Fruit fly (Drosophila melanogaster) whole organism, embryonic: ENCODE measurements around the gene nSMase.
A peak's percentile ranks its signal among the peaks of the same experiment; 100 is the strongest.

Experiments used
- B-H1 ChIP-seq: fragments of 200-800 bp; sonication (Bioruptor generic); IDR thresholded peaks from 3 replicates; pipeline ENCODE4 v1.3.6; 2022; ENCODE audit warnings: missing biosample characterization, missing genetic modification characterization
- Blimp-1 ChIP-seq: fragments of 200-800 bp; sonication (Bioruptor generic); optimal IDR thresholded peaks from 3 replicates; lab custom pipeline; 2018; ENCODE audit warnings: missing biosample characterization, missing genetic modification characterization, mild to moderate bottlenecking, moderate library complexity, missing genetic modification reagents
- CG10267 ChIP-seq: fragments of 200-800 bp; sonication (Bioruptor generic); optimal IDR thresholded peaks from 2 replicates; lab custom pipeline; 2018; ENCODE audit warnings: missing biosample characterization, mild to moderate bottlenecking, missing genetic modification characterization, moderate library complexity
- CG10366 ChIP-seq: fragments of 200-800 bp; sonication (Bioruptor generic); IDR thresholded peaks from 2 replicates; pipeline ENCODE4 v1.3.6; 2022; ENCODE audit warnings: missing biosample characterization, missing genetic modification characterization
- CG11085 ChIP-seq: fragments of 200-800 bp; sonication (Bioruptor generic); IDR thresholded peaks from 2 replicates; pipeline ENCODE4 v1.3.6; 2022; ENCODE audit warnings: missing biosample characterization, missing genetic modification characterization
- CG11093 ChIP-seq: fragments of 200-800 bp; sonication (Bioruptor generic); IDR thresholded peaks from 3 replicates; pipeline ENCODE4 v1.3.6; 2022; ENCODE audit warnings: missing biosample characterization, missing genetic modification characterization
- CG12942 ChIP-seq: fragments of 200-800 bp; sonication (Bioruptor generic); optimal IDR thresholded peaks from 3 replicates; lab custom pipeline; 2016; ENCODE audit warnings: missing biosample characterization, missing genetic modification characterization
- CG13123 ChIP-seq: fragments of 200-800 bp; sonication (Bioruptor generic); optimal IDR thresholded peaks from 2 replicates; lab custom pipeline; 2016; ENCODE audit warnings: missing biosample characterization, missing genetic modification characterization
- CG13287 ChIP-seq: fragments of 200-800 bp; sonication (Bioruptor generic); IDR thresholded peaks from 2 replicates; pipeline ENCODE4 v1.3.6; 2022; ENCODE audit warnings: missing biosample characterization, missing genetic modification characterization; ENCODE audit not compliant: partially characterized antibody
- CG1647 ChIP-seq: fragments of 200-800 bp; sonication (Bioruptor generic); optimal IDR thresholded peaks from 3 replicates; lab custom pipeline; 2016; ENCODE audit warnings: missing biosample characterization, missing genetic modification characterization
- CG17328 ChIP-seq: fragments of 200-800 bp; sonication (Bioruptor generic); IDR thresholded peaks from 2 replicates; pipeline ENCODE4 v1.3.6; 2022; ENCODE audit warnings: missing biosample characterization, missing genetic modification characterization
- CG1832 ChIP-seq: fragments of 200-800 bp; sonication (Bioruptor generic); optimal IDR thresholded peaks from 2 replicates; lab custom pipeline; 2017; ENCODE audit warnings: missing biosample characterization, mild to moderate bottlenecking, missing genetic modification characterization, inconsistent platforms
- CG18476 ChIP-seq: fragments of 200-800 bp; sonication (Bioruptor generic); optimal IDR thresholded peaks from 2 replicates; lab custom pipeline; 2016; ENCODE audit warnings: missing biosample characterization, mild to moderate bottlenecking, missing genetic modification characterization
- CG2116 ChIP-seq: fragments of 200-800 bp; sonication (Bioruptor generic); optimal IDR thresholded peaks from 3 replicates; lab custom pipeline; 2018; ENCODE audit warnings: missing biosample characterization, mild to moderate bottlenecking, missing genetic modification characterization
- CG2712 ChIP-seq: fragments of 200-800 bp; optimal IDR thresholded peaks from 3 replicates; lab custom pipeline; 2019; ENCODE audit warnings: missing biosample characterization, mild to moderate bottlenecking, missing genetic modification characterization, moderate library complexity
- CG30020 ChIP-seq: fragments of 200-800 bp; optimal IDR thresholded peaks from 2 replicates; lab custom pipeline; 2019; ENCODE audit warnings: missing biosample characterization, mild to moderate bottlenecking, missing genetic modification characterization, moderate library complexity
- CG34422 ChIP-seq: fragments of 200-800 bp; sonication (Bioruptor generic); IDR thresholded peaks from 3 replicates; pipeline ENCODE4 v1.3.6; 2022; ENCODE audit warnings: missing biosample characterization, missing genetic modification characterization
- CG42726 ChIP-seq: fragments of 200-800 bp; sonication (Bioruptor generic); IDR thresholded peaks from 2 replicates; pipeline ENCODE4 v1.3.6; 2022; ENCODE audit warnings: missing biosample characterization, missing genetic modification characterization; ENCODE audit not compliant: partially characterized antibody
- CG4282 ChIP-seq: fragments of 200-800 bp; sonication (Bioruptor generic); optimal IDR thresholded peaks from 2 replicates; lab custom pipeline; 2016; ENCODE audit warnings: missing biosample characterization, missing genetic modification characterization
- CG4328 ChIP-seq: fragments of 200-800 bp; sonication (Bioruptor generic); optimal IDR thresholded peaks from 3 replicates; lab custom pipeline; 2017; ENCODE audit warnings: missing biosample characterization, missing genetic modification reagents, missing genetic modification characterization
- CG5953 ChIP-seq: fragments of 200-800 bp; sonication (Bioruptor generic); IDR thresholded peaks from 2 replicates; pipeline ENCODE4 v1.3.6; 2022; ENCODE audit warnings: missing biosample characterization, missing genetic modification characterization
- CG6791 ChIP-seq: fragments of 200-800 bp; sonication (Bioruptor generic); IDR thresholded peaks from 3 replicates; pipeline ENCODE4 v1.3.6; 2022; ENCODE audit warnings: missing biosample characterization, missing genetic modification characterization; ENCODE audit not compliant: partially characterized antibody
- CG6854 ChIP-seq: fragments of 200-800 bp; sonication (Bioruptor generic); optimal IDR thresholded peaks from 3 replicates; lab custom pipeline; 2017; ENCODE audit warnings: missing biosample characterization, mild to moderate bottlenecking, missing genetic modification characterization
- Camta ChIP-seq: fragments of 200-800 bp; sonication (Bioruptor generic); optimal IDR thresholded peaks from 2 replicates; lab custom pipeline; 2016; ENCODE audit warnings: missing biosample characterization, missing genetic modification characterization
- Dek ChIP-seq: fragments of 200-800 bp; sonication (Bioruptor generic); optimal IDR thresholded peaks from 3 replicates; lab custom pipeline; 2019; ENCODE audit warnings: missing biosample characterization, mild to moderate bottlenecking, missing genetic modification characterization, moderate library complexity
- Dfd ChIP-seq, 2 experiments: fragments of >200 bp; optimal IDR thresholded peaks; 2 replicates each; lab custom pipeline; 2017; ENCODE audit warnings: missing biosample characterization in 2 of 2, missing genetic modification characterization in 2 of 2
- Fer2 ChIP-seq: fragments of 200-800 bp; sonication (Bioruptor generic); optimal IDR thresholded peaks from 2 replicates; lab custom pipeline; 2018; ENCODE audit warnings: missing biosample characterization, mild to moderate bottlenecking, missing genetic modification characterization, moderate library complexity
- Fer3 ChIP-seq: fragments of 200-800 bp; sonication (Bioruptor generic); optimal IDR thresholded peaks from 2 replicates; lab custom pipeline; 2018; ENCODE audit warnings: missing biosample characterization, mild to moderate bottlenecking, missing genetic modification characterization, moderate library complexity
- Hmx ChIP-seq: fragments of 200-800 bp; sonication (Bioruptor generic); optimal IDR thresholded peaks from 2 replicates; lab custom pipeline; 2016; ENCODE audit warnings: missing biosample characterization, missing genetic modification characterization
- Jarid2 ChIP-seq: fragments of 200-800 bp; sonication (Bioruptor generic); optimal IDR thresholded peaks from 3 replicates; lab custom pipeline; 2017; ENCODE audit warnings: mild to moderate bottlenecking, missing biosample characterization, missing genetic modification reagents, missing genetic modification characterization
- MESR4 ChIP-seq: fragments of 200-800 bp; sonication (Bioruptor generic); optimal IDR thresholded peaks from 2 replicates; lab custom pipeline; 2018; ENCODE audit warnings: missing biosample characterization, mild to moderate bottlenecking, missing genetic modification characterization, moderate library complexity
- Mad ChIP-seq: fragments of 200-800 bp; sonication (Bioruptor generic); optimal IDR thresholded peaks from 2 replicates; lab custom pipeline; 2016; ENCODE audit warnings: missing biosample characterization, missing genetic modification characterization
- Nf-YA ChIP-seq: fragments of 200-800 bp; sonication (Bioruptor generic); IDR thresholded peaks from 2 replicates; pipeline ENCODE4 v1.3.6; 2022; ENCODE audit warnings: missing biosample characterization, missing genetic modification characterization
- Optix ChIP-seq: fragments of 200-800 bp; sonication (Bioruptor generic); IDR thresholded peaks from 3 replicates; pipeline ENCODE4 v1.3.6; 2022; ENCODE audit warnings: missing biosample characterization, missing genetic modification characterization
- Tbp ChIP-seq: fragments of >200 bp; optimal IDR thresholded peaks from 2 replicates; lab custom pipeline; 2018; ENCODE audit warnings: missing biosample characterization, missing genetic modification characterization
- Xrp1 ChIP-seq: fragments of 200-800 bp; sonication (Bioruptor generic); IDR thresholded peaks from 2 replicates; pipeline ENCODE4 v1.3.6; 2022; ENCODE audit warnings: missing biosample characterization, missing genetic modification characterization
- YL-1 ChIP-seq: fragments of 200-800 bp; sonication (Bioruptor generic); optimal IDR thresholded peaks from 3 replicates; lab custom pipeline; 2017; ENCODE audit warnings: missing biosample characterization, mild to moderate bottlenecking, missing genetic modification characterization
- br ChIP-seq: fragments of >200 bp; optimal IDR thresholded peaks from 2 replicates; lab custom pipeline; 2017
- bsh ChIP-seq, 2 experiments: fragments of 200-800 bp; sonication (Bioruptor generic); optimal IDR thresholded peaks; 2 replicates each; lab custom pipeline; 2017 to 2018; ENCODE audit warnings: mild to moderate bottlenecking in 2 of 2, missing biosample characterization in 2 of 2, missing genetic modification characterization in 2 of 2, moderate library complexity in 1 of 2
- cas ChIP-seq: fragments of 200-800 bp; sonication (Bioruptor generic); IDR thresholded peaks from 2 replicates; pipeline ENCODE4 v1.3.6; 2022; ENCODE audit warnings: missing biosample characterization, missing genetic modification characterization
- dm ChIP-seq: fragments of 200-800 bp; sonication (Bioruptor generic); optimal IDR thresholded peaks from 3 replicates; lab custom pipeline; 2016; ENCODE audit warnings: missing biosample characterization, missing genetic modification characterization
- grau ChIP-seq: fragments of 200-800 bp; optimal IDR thresholded peaks from 3 replicates; lab custom pipeline; 2019; ENCODE audit warnings: missing biosample characterization, mild to moderate bottlenecking, missing genetic modification characterization, moderate library complexity
- gro ChIP-seq: fragments of 200-800 bp; sonication (Bioruptor generic); optimal IDR thresholded peaks from 2 replicates; lab custom pipeline; 2016; ENCODE audit warnings: missing biosample characterization, missing genetic modification characterization
- gt ChIP-seq: fragments of 200-800 bp; sonication (Bioruptor generic); IDR thresholded peaks from 2 replicates; pipeline ENCODE4 v1.3.6; 2022; ENCODE audit warnings: missing biosample characterization, missing genetic modification characterization
- inv ChIP-seq: fragments of 200-800 bp; sonication (Bioruptor generic); IDR thresholded peaks from 2 replicates; pipeline ENCODE4 v1.3.6; 2022; ENCODE audit warnings: missing biosample characterization, missing genetic modification characterization; ENCODE audit not compliant: partially characterized antibody
- kay ChIP-seq: fragments of 200-800 bp; sonication (Bioruptor generic); optimal IDR thresholded peaks from 2 replicates; lab custom pipeline; 2016; ENCODE audit warnings: missing biosample characterization, missing genetic modification characterization
- ken ChIP-seq: fragments of 200-800 bp; sonication (Bioruptor generic); IDR thresholded peaks from 3 replicates; pipeline ENCODE4 v1.3.6; 2022; ENCODE audit warnings: missing biosample characterization, missing genetic modification characterization
- mirr ChIP-seq: fragments of 200-800 bp; sonication (Bioruptor generic); optimal IDR thresholded peaks from 3 replicates; lab custom pipeline; 2018; ENCODE audit warnings: missing biosample characterization, mild to moderate bottlenecking, missing genetic modification characterization
- nerfin-1 ChIP-seq: fragments of 200-800 bp; sonication (Bioruptor generic); optimal IDR thresholded peaks from 3 replicates; lab custom pipeline; 2019; ENCODE audit warnings: missing biosample characterization, mild to moderate bottlenecking, missing genetic modification characterization, moderate library complexity
- pho ChIP-seq: fragments of 200-800 bp; sonication (Bioruptor generic); optimal IDR thresholded peaks from 2 replicates; lab custom pipeline; 2016; ENCODE audit warnings: missing biosample characterization, missing genetic modification characterization
- zfh1 ChIP-seq: fragments of 200-800 bp; sonication (Bioruptor generic); IDR thresholded peaks from 3 replicates; pipeline ENCODE4 v1.3.6; 2022; ENCODE audit warnings: missing biosample characterization, missing genetic modification characterization
- zfh2 ChIP-seq: fragments of 200-800 bp; sonication (Bioruptor generic); optimal IDR thresholded peaks from 2 replicates; lab custom pipeline; 2016; ENCODE audit warnings: missing biosample characterization, missing genetic modification characterization

nSMase gene

dm6 chr3L:3192912-3193311, 26.0 kb upstream of the nSMase start, which contains the start of gene Hsp83 (continued):
- TF ChIP-seq CG2712 (tag; lab: Kevin White, UChicago) (peak; percentile 87), Blimp-1 (GFP tag; lab: Kevin White, UChicago) (peak; percentile 79), Dfd (GFP tag; optimal IDR thresholded peaks at IDR 0.05; lab: Kevin White, UChicago) (no peak), CG10366 (GFP tag; lab: Robert Waterston, UW) (peak; percentile 85), Fer3 (tag; lab: Kevin White, UChicago) (peak; percentile 98), grau (tag; lab: Kevin White, UChicago) (peak; percentile 90), Dek (tag; lab: Kevin White, UChicago) (peak; percentile 86), zfh2 (GFP tag; lab: Kevin White, UChicago) (peak; percentile 81), CG6854 (peak; percentile 99), CG13123 (GFP tag; lab: Kevin White, UChicago) (peak; percentile 77), CG5953 (GFP tag; lab: Robert Waterston, UW) (peak; percentile 94), Nf-YA (GFP tag; lab: Robert Waterston, UW) (peak; percentile 92), CG1832 (GFP tag; lab: Kevin White, UChicago) (no peak), YL-1 (peak; percentile 100), CG30020 (peak; percentile 48), CG2116 (GFP tag; lab: Kevin White, UChicago) (peak; percentile 89), pho (GFP tag; lab: Kevin White, UChicago) (peak; percentile 93), ken (peak; percentile 92), CG34422 (GFP tag; lab: Robert Waterston, UW) (peak; percentile 92), CG10267 (tag; lab: Kevin White, UChicago) (peak; percentile 99), inv (GFP tag; lab: Robert Waterston, UW) (no peak), CG11085 (GFP tag; lab: Robert Waterston, UW) (peak; percentile 87), CG1647 (peak; percentile 93), B-H1 (GFP tag; lab: Robert Waterston, UW) (peak; percentile 82; the same call in 2 of the 3 replicates), Jarid2 (GFP tag; lab: Kevin White, UChicago) (peak; percentile 87), CG11093 (GFP tag; lab: Robert Waterston, UW) (peak; percentile 73; the same call in 2 of the 3 replicates), zfh1 (peak; percentile 97), dm (peak; percentile 94), CG18476 (GFP tag; lab: Kevin White, UChicago) (peak; percentile 83)

DNA sequence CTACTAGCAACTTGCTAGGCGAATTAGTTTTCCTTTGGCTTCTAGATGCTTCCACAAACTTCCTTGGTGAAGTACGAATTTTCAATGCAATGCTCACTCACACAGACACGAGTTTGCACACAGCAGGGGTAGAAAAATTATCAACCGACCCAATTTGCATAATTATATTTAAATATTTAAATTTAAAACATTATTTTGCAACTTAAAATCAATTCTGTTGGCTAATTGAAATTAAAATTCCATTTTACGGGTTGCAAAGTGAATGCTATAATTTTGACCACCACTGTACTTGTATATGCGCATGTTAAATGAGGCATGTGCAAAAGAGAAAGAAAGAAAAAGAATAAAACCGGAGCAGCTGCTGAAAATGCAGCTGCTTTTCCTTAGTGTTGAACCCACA, 24.9 kb upstream of the nSMase start:
- TF ChIP-seq CG4328 (GFP tag; lab: Kevin White, UChicago) (peak; percentile 47), CG42726 (GFP tag; lab: Robert Waterston, UW) (no peak), cas (GFP tag; lab: Robert Waterston, UW) (peak; percentile 82), CG12942 (GFP tag; lab: Kevin White, UChicago) (peak; percentile 80), nerfin-1 (tag; lab: Kevin White, UChicago) (peak; percentile 82), CG6791 (no peak), mirr (peak; percentile 45), Xrp1 (GFP tag; lab: Robert Waterston, UW) (peak; percentile 97), gro (GFP tag; lab: Kevin White, UChicago) (peak; percentile 42), Camta (GFP tag; lab: Kevin White, UChicago) (peak; percentile 32), br (lab: Kevin White, UChicago) (no peak), Hmx (GFP tag; lab: Kevin White, UChicago) (no peak), kay (peak; percentile 80), MESR4 (GFP tag; lab: Kevin White, UChicago) (peak; percentile 40), CG17328 (GFP tag; lab: Robert Waterston, UW) (peak; percentile 96), Fer2 (peak; percentile 77), Mad (peak; percentile 81), CG4282 (GFP tag; lab: Kevin White, UChicago) (no peak), gt (GFP tag; lab: Robert Waterston, UW) (peak; percentile 78), CG13287 (GFP tag; lab: Robert Waterston, UW) (no peak), Optix (GFP tag; lab: Robert Waterston, UW) (peak; percentile 85; the same call in 2 of the 3 replicates), Tbp (GFP tag; lab: Kevin White, UChicago) (no peak), bsh (GFP tag; optimal IDR thresholded peaks at IDR 0.05; lab: Kevin White, UChicago) (peak; percentile 96 to 97), ken (peak; percentile 89)
